Fruit fly (Drosophila melanogaster) S2 (cell line): ENCODE data around the gene CG42635.

Experiments
- CG8478 ChIP-seq: fragments of >200 bp; optimal IDR thresholded peaks from 2 replicates; lab custom pipeline; 2018
- CTCF ChIP-seq, 2 experiments: fragments of >200 bp; optimal IDR thresholded peaks; 2 replicates each; lab custom pipeline; 2018

DNA sequence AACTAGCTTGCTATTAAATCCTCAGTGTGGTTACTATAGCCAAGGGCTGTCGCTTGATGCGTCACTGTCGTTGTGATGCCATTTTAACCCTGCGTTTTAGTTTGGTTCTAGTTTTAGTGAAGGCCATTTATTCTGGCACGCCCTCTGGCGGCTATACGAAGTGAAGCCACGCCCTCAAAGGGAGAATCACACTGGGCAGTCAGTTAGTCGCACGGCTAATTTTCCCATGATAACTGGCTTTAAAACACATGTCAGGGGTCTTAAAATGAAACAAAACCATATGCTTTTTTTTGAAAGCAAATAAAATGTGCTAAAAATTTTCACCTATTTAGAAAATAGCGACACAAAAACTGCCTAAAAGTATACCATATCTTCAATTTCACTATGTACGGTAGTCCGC is 25.0 kb downstream of the CG42635 start:
- TF ChIP-seq CTCF (optimal IDR thresholded peaks at IDR 0.05; lab: Kevin White, UChicago): peak; percentile 79 to 80
- no peak for TF ChIP-seq CG8478 (lab: Kevin White, UChicago)
